Fruit fly (Drosophila melanogaster): Measurements from ENCODE around the gene slgA.

DNA sequence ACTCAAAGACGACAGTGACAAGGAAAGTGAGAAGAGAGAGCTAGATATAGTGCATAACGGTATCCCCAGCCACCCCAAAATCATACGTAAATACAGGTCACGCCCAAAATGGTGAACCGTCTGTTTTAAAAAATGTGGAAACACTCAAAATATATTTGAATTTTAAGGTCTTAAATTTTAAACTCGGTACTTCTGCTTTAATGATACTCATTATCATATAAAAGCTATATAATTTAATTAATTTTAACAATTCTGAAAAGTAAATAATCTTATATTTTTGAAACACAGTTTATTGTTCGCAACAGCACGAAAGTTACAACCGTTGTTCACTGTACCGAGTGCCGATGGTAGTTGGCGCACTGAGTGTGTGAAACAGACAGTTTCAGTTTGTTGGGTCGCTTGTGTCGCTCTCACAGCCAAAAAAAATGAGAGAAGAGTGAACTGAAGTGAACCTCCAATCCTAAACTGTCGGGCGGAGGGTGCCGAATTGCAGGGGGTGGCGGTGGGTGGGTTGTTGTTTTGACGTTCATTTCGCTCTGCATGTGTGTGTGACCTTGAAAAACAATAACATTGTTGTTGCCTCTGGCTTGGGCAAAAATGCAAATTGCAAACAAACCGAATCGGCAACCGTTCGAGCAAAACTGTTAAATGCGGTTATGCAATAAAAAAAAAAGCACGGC, 7.4 kb upstream of the slgA start:
- peak; percentile 82 for TF ChIP-seq eg (GFP tag; IDR thresholded peaks at IDR 0.05)
- peak; percentile 43 for TF ChIP-seq CG8319 (GFP tag; optimal IDR thresholded peaks at IDR 0.05)
- TF ChIP-seq net (GFP tag; optimal IDR thresholded peaks at IDR 0.05) = peak; percentile 84
- peak; percentile 79 for TF ChIP-seq CG11902 (GFP tag; optimal IDR thresholded peaks at IDR 0.05)
- peak; percentile 56 for TF ChIP-seq fkh (GFP tag; optimal IDR thresholded peaks at IDR 0.05)
- TF ChIP-seq CG6854 (GFP tag; optimal IDR thresholded peaks at IDR 0.05) = peak; percentile 62
- TF ChIP-seq CG9139 (GFP tag; optimal IDR thresholded peaks at IDR 0.05) = peak; percentile 54
- peak; percentile 80 for TF ChIP-seq Lpt (GFP tag; optimal IDR thresholded peaks at IDR 0.05)

Data from whole organism, prepupa.